Fruit fly (Drosophila melanogaster) whole organism, embryonic: Measurements from ENCODE around the gene CG2076.

Source experiments
- Atf3 ChIP-seq: fragments of 200-800 bp; sonication (Bioruptor generic); optimal IDR thresholded peaks from 3 replicates; lab custom pipeline; 2016; ENCODE audit warnings: missing biosample characterization, missing genetic modification characterization
- B-H2 ChIP-seq: fragments of 200-800 bp; sonication (Bioruptor generic); optimal IDR thresholded peaks from 2 replicates; lab custom pipeline; 2018; ENCODE audit warnings: missing biosample characterization, mild to moderate bottlenecking, missing genetic modification characterization
- CG10267 ChIP-seq: fragments of 200-800 bp; sonication (Bioruptor generic); optimal IDR thresholded peaks from 2 replicates; lab custom pipeline; 2018; ENCODE audit warnings: missing biosample characterization, mild to moderate bottlenecking, missing genetic modification characterization, moderate library complexity
- CG10979 ChIP-seq: fragments of 200-800 bp; sonication (Bioruptor generic); optimal IDR thresholded peaks from 2 replicates; lab custom pipeline; 2018; ENCODE audit warnings: missing biosample characterization, mild to moderate bottlenecking, missing genetic modification characterization, moderate library complexity
- CG12942 ChIP-seq: fragments of 200-800 bp; sonication (Bioruptor generic); optimal IDR thresholded peaks from 3 replicates; lab custom pipeline; 2016; ENCODE audit warnings: missing biosample characterization, missing genetic modification characterization
- CG17568 ChIP-seq: fragments of 200-800 bp; sonication (Bioruptor generic); optimal IDR thresholded peaks from 2 replicates; lab custom pipeline; 2018; ENCODE audit warnings: missing biosample characterization, mild to moderate bottlenecking, missing genetic modification characterization, moderate library complexity
- CG2116 ChIP-seq: fragments of 200-800 bp; sonication (Bioruptor generic); optimal IDR thresholded peaks from 3 replicates; lab custom pipeline; 2018; ENCODE audit warnings: missing biosample characterization, mild to moderate bottlenecking, missing genetic modification characterization
- CG30403 ChIP-seq: fragments of 200-800 bp; sonication (Bioruptor generic); optimal IDR thresholded peaks from 3 replicates; lab custom pipeline; 2016; ENCODE audit warnings: missing biosample characterization, missing genetic modification characterization
- CG32772 ChIP-seq: fragments of 200-800 bp; sonication (Bioruptor generic); IDR thresholded peaks from 2 replicates; pipeline ENCODE4 v1.3.6; 2022; ENCODE audit warnings: missing biosample characterization, missing genetic modification characterization
- CG34376 ChIP-seq: fragments of 200-800 bp; sonication (Bioruptor generic); optimal IDR thresholded peaks from 2 replicates; lab custom pipeline; 2018; ENCODE audit warnings: missing biosample characterization, mild to moderate bottlenecking, missing genetic modification characterization
- CG4328 ChIP-seq: fragments of 200-800 bp; sonication (Bioruptor generic); optimal IDR thresholded peaks from 3 replicates; lab custom pipeline; 2017; ENCODE audit warnings: missing biosample characterization, missing genetic modification reagents, missing genetic modification characterization
- CG4617 ChIP-seq: fragments of 200-800 bp; sonication (Bioruptor generic); optimal IDR thresholded peaks from 3 replicates; lab custom pipeline; 2016; ENCODE audit warnings: missing biosample characterization, missing genetic modification characterization, borderline replicate concordance
- CG6272 ChIP-seq: fragments of 200-800 bp; sonication (Bioruptor generic); IDR thresholded peaks from 2 replicates; pipeline ENCODE4 v1.3.6; 2022; ENCODE audit warnings: missing biosample characterization, missing genetic modification characterization
- CG9609 ChIP-seq: fragments of 200-800 bp; sonication (Bioruptor generic); optimal IDR thresholded peaks from 3 replicates; lab custom pipeline; 2016; ENCODE audit warnings: missing biosample characterization, missing genetic modification characterization
- CG9817 ChIP-seq: fragments of 200-800 bp; sonication (Bioruptor generic); optimal IDR thresholded peaks from 2 replicates; lab custom pipeline; 2018; ENCODE audit warnings: missing biosample characterization, mild to moderate bottlenecking, missing genetic modification characterization, moderate library complexity
- Dfd ChIP-seq, 2 experiments: fragments of >200 bp; optimal IDR thresholded peaks; 2 replicates each; lab custom pipeline; 2017; ENCODE audit warnings: missing biosample characterization in 2 of 2, missing genetic modification characterization in 2 of 2
- Eip74EF ChIP-seq, 2 experiments: fragments of 200-800 bp in 1 of 2; fragments of >200 bp in 1 of 2; sonication (Bioruptor generic) in 1 of 2; optimal IDR thresholded peaks; 2 replicates each; lab custom pipeline; 2017 to 2019; ENCODE audit warnings: missing biosample characterization in 2 of 2, missing genetic modification characterization in 2 of 2, mild to moderate bottlenecking in 1 of 2, moderate library complexity in 1 of 2
- H2.0 ChIP-seq: fragments of 200-800 bp; sonication (Bioruptor generic); IDR thresholded peaks from 2 replicates; pipeline ENCODE4 v1.3.6; 2022; ENCODE audit warnings: missing biosample characterization, missing genetic modification characterization
- HLH4C ChIP-seq: fragments of 200-800 bp; sonication (Bioruptor generic); IDR thresholded peaks from 3 replicates; pipeline ENCODE4 v1.3.6; 2022; ENCODE audit warnings: missing biosample characterization, missing genetic modification characterization; ENCODE audit not compliant: partially characterized antibody
- Hr51 ChIP-seq, 2 experiments: fragments of 200-800 bp; sonication (Bioruptor generic); optimal IDR thresholded peaks; 2 replicates in 1 of 2; 3 replicates in 1 of 2; lab custom pipeline; 2016 to 2018; ENCODE audit warnings: missing biosample characterization in 2 of 2, missing genetic modification characterization in 2 of 2, mild to moderate bottlenecking in 1 of 2, moderate library complexity in 1 of 2
- MBD-R2 ChIP-seq: fragments of 200-800 bp; sonication (Bioruptor generic); IDR thresholded peaks from 2 replicates; pipeline ENCODE4 v1.3.6; 2022; ENCODE audit warnings: missing biosample characterization, missing genetic modification characterization
- MESR4 ChIP-seq: fragments of 200-800 bp; sonication (Bioruptor generic); optimal IDR thresholded peaks from 2 replicates; lab custom pipeline; 2018; ENCODE audit warnings: missing biosample characterization, mild to moderate bottlenecking, missing genetic modification characterization, moderate library complexity
- Max ChIP-seq: fragments of 200-800 bp; sonication (Bioruptor generic); optimal IDR thresholded peaks from 2 replicates; lab custom pipeline; 2016; ENCODE audit warnings: missing biosample characterization, mild to moderate bottlenecking, missing genetic modification characterization
- Med ChIP-seq: fragments of 200-800 bp; sonication (Bioruptor generic); peaks from one replicate; lab custom pipeline; 2016; ENCODE audit warnings: missing biosample characterization, missing genetic modification characterization, mild to moderate bottlenecking, inconsistent platforms, moderate library complexity
- Meics ChIP-seq: fragments of 200-800 bp; sonication (Bioruptor generic); optimal IDR thresholded peaks from 2 replicates; lab custom pipeline; 2017; ENCODE audit warnings: missing biosample characterization, mild to moderate bottlenecking, missing genetic modification characterization
- Scr ChIP-seq: fragments of 200-800 bp; sonication (Bioruptor generic); IDR thresholded peaks from 2 replicates; pipeline ENCODE4 v1.3.6; 2022; ENCODE audit warnings: missing biosample characterization, missing genetic modification characterization; ENCODE audit not compliant: partially characterized antibody
- Sin3A ChIP-seq: fragments of >200 bp; optimal IDR thresholded peaks from 2 replicates; lab custom pipeline; 2018
- az2 ChIP-seq: fragments of 200-800 bp; sonication (Bioruptor generic); optimal IDR thresholded peaks from 3 replicates; lab custom pipeline; 2016; ENCODE audit warnings: missing biosample characterization, missing genetic modification characterization
- bigmax ChIP-seq: fragments of 200-800 bp; sonication (Bioruptor generic); optimal IDR thresholded peaks from 2 replicates; lab custom pipeline; 2018; ENCODE audit warnings: missing biosample characterization, mild to moderate bottlenecking, missing genetic modification characterization
- cwo ChIP-seq: fragments of 200-800 bp; sonication (Bioruptor generic); optimal IDR thresholded peaks from 3 replicates; lab custom pipeline; 2017; ENCODE audit warnings: missing biosample characterization, missing genetic modification characterization, mild to moderate bottlenecking, moderate library complexity, missing genetic modification reagents
- esg ChIP-seq: fragments of 200-800 bp; sonication (Bioruptor generic); conservative IDR thresholded peaks from 2 replicates; pipeline ENCODE4 v1.3.6; 2022; ENCODE audit warnings: missing biosample characterization, missing genetic modification characterization
- ewg ChIP-seq: fragments of 200-800 bp; sonication (Bioruptor generic); optimal IDR thresholded peaks from 3 replicates; lab custom pipeline; 2017; ENCODE audit warnings: mild to moderate bottlenecking, missing biosample characterization, missing genetic modification reagents, missing genetic modification characterization
- fd64A ChIP-seq: fragments of 200-800 bp; sonication (Bioruptor generic); optimal IDR thresholded peaks from 3 replicates; lab custom pipeline; 2018; ENCODE audit warnings: missing biosample characterization, mild to moderate bottlenecking, missing genetic modification characterization
- gfzf ChIP-seq: fragments of 200-800 bp; sonication (Bioruptor generic); optimal IDR thresholded peaks from 2 replicates; lab custom pipeline; 2016; ENCODE audit warnings: missing biosample characterization, mild to moderate bottlenecking, missing genetic modification characterization, moderate library complexity
- kay ChIP-seq: fragments of 200-800 bp; sonication (Bioruptor generic); optimal IDR thresholded peaks from 2 replicates; lab custom pipeline; 2016; ENCODE audit warnings: missing biosample characterization, missing genetic modification characterization
- pho ChIP-seq: fragments of 200-800 bp; sonication (Bioruptor generic); optimal IDR thresholded peaks from 2 replicates; lab custom pipeline; 2016; ENCODE audit warnings: missing biosample characterization, missing genetic modification characterization
- zen ChIP-seq: fragments of 200-800 bp; sonication (Bioruptor generic); optimal IDR thresholded peaks from 3 replicates; lab custom pipeline; 2018; ENCODE audit warnings: missing biosample characterization, mild to moderate bottlenecking, missing genetic modification characterization, moderate library complexity

The CG2076 gene

dm6 chrX:11137566-11138186 lies 47.7 kb downstream of the CG2076 start, which contains the start of gene CDK2AP1 (continued):
- TF ChIP-seq Eip74EF (GFP tag; optimal IDR thresholded peaks at IDR 0.05; lab: Kevin White, UChicago) (peak in 1 of 2 experiments; percentile 40), cwo (GFP tag; lab: Kevin White, UChicago) (no peak), Dfd (GFP tag; optimal IDR thresholded peaks at IDR 0.05; lab: Kevin White, UChicago) (peak in 1 of 2 experiments; percentile 55), B-H2 (GFP tag; lab: Kevin White, UChicago) (peak; percentile 11), bigmax (GFP tag; lab: Kevin White, UChicago) (no peak), esg (GFP tag; lab: Robert Waterston, UW) (0 out of 2 replicates have a peak, but pooled peaks have one; percentile 24), H2.0 (peak; percentile 35; the same call in 1 of the 2 replicates), zen (tag; lab: Kevin White, UChicago) (peak; percentile 25), HLH4C (peak; percentile 87), CG4328 (GFP tag; lab: Kevin White, UChicago) (no peak), Med (peak; percentile 79), CG17568 (no peak), CG30403 (GFP tag; lab: Kevin White, UChicago) (peak; percentile 21), CG32772 (GFP tag; lab: Robert Waterston, UW) (no peak), MBD-R2 (peak; percentile 41; the same call in 1 of the 2 replicates), Sin3A (peak; percentile 19), CG2116 (GFP tag; lab: Kevin White, UChicago) (peak; percentile 78), CG12942 (GFP tag; lab: Kevin White, UChicago) (no peak), Atf3 (peak; percentile 48), CG6272 (GFP tag; lab: Robert Waterston, UW) (no peak), CG4617 (peak; percentile 54), Meics (GFP tag; lab: Kevin White, UChicago) (peak; percentile 0), az2 (peak; percentile 16), fd64A (GFP tag; lab: Kevin White, UChicago) (no peak), CG10979 (tag; lab: Kevin White, UChicago) (no peak), pho (GFP tag; lab: Kevin White, UChicago) (peak; percentile 12), CG10267 (tag; lab: Kevin White, UChicago) (no peak), Scr (GFP tag; lab: Robert Waterston, UW) (peak; percentile 69), kay (GFP tag; lab: Kevin White, UChicago) (no peak), CG9817 (peak; percentile 15), Hr51 (GFP tag; optimal IDR thresholded peaks at IDR 0.05; lab: Kevin White, UChicago) (no peak), ewg (GFP tag; lab: Kevin White, UChicago) (peak; percentile 10), CG9609 (GFP tag; lab: Kevin White, UChicago) (peak; percentile 1), gfzf (GFP tag; lab: Kevin White, UChicago) (peak; percentile 55), Max (GFP tag; lab: Kevin White, UChicago) (no peak)

dm6 chrX:11140163-11140562 lies 50.2 kb downstream of the CG2076 start, which contains the start of gene ssp7:
ssp7 (minus strand) TSS chrX:11140263.
- TF ChIP-seq MESR4 (no peak), CG34376 (GFP tag; lab: Kevin White, UChicago) (peak; percentile 20)
